Worm (Caenorhabditis elegans): ENCODE results near the gene F25B5.6.

F25B5.6 gene

ce11 chrIII:5917365-5917958, 31.1 kb downstream of the F25B5.6 start (continued):
- no peak for TF ChIP-seq nhr-11 (tag; optimal IDR thresholded peaks at IDR 0.05)
- TF ChIP-seq hlh-4 (tag; optimal IDR thresholded peaks at IDR 0.05): no peak
- no peak for TF ChIP-seq Y116A8C.19 (tag; optimal IDR thresholded peaks at IDR 0.05; ENCODE audit: borderline replicate concordance)
- TF ChIP-seq fkh-4 (tag; optimal IDR thresholded peaks at IDR 0.05; ENCODE audit: borderline replicate concordance): no peak
- peak in 1 of 2 experiments; percentile 34 for TF ChIP-seq lsy-2 (tag; optimal IDR thresholded peaks at IDR 0.05)
- no peak for TF ChIP-seq sptf-1 (tag; optimal IDR thresholded peaks at IDR 0.05)
- no peak for TF ChIP-seq tlp-1 (tag; optimal IDR thresholded peaks at IDR 0.05)
- TF ChIP-seq ztf-11 (tag; optimal IDR thresholded peaks at IDR 0.05): no peak
- no peak for TF ChIP-seq snpc-4 (tag; optimal IDR thresholded peaks at IDR 0.05)
- TF ChIP-seq elt-3 (tag; optimal IDR thresholded peaks at IDR 0.05): no peak
- no peak for TF ChIP-seq C04F5.9 (tag; optimal IDR thresholded peaks at IDR 0.05)
- TF ChIP-seq nhr-84 (tag; optimal IDR thresholded peaks at IDR 0.05): no peak
- no peak for TF ChIP-seq pag-3 (tag; optimal IDR thresholded peaks at IDR 0.05; ENCODE audit: borderline replicate concordance, insufficient read depth)
- TF ChIP-seq isw-1 (GFP tag; IDR thresholded peaks at IDR 0.05): no peak
- TF ChIP-seq lin-13 (GFP tag; optimal IDR thresholded peaks at IDR 0.05): no peak
- peak; percentile 67 for TF ChIP-seq elt-2 (tag; optimal IDR thresholded peaks at IDR 0.05)
- peak; percentile 21 for TF ChIP-seq snu-23 (GFP tag; optimal IDR thresholded peaks at IDR 0.05)
- no peak for TF ChIP-seq sox-4 (tag; optimal IDR thresholded peaks at IDR 0.05)
- no peak for TF ChIP-seq ceh-88 (GFP tag; IDR thresholded peaks at IDR 0.05)
- TF ChIP-seq unc-30 (tag; optimal IDR thresholded peaks at IDR 0.05): no peak
- TF ChIP-seq efl-3 (GFP tag; optimal IDR thresholded peaks at IDR 0.05): no peak
- no peak for TF ChIP-seq fos-1 (tag; optimal IDR thresholded peaks at IDR 0.05)
- TF ChIP-seq ztf-4 (tag; optimal IDR thresholded peaks at IDR 0.05): peak; percentile 11
- TF ChIP-seq unc-86 (tag; optimal IDR thresholded peaks at IDR 0.05): no peak
- peak; percentile 12 for TF ChIP-seq nhr-47 (tag; optimal IDR thresholded peaks at IDR 0.05)
- TF ChIP-seq alr-1 (tag; optimal IDR thresholded peaks at IDR 0.05; ENCODE audit: borderline replicate concordance): no peak
- TF ChIP-seq tbx-2 (tag; optimal IDR thresholded peaks at IDR 0.05): no peak
- TF ChIP-seq nhr-28 (tag; optimal IDR thresholded peaks at IDR 0.05): no peak
- TF ChIP-seq C34B4.2 (tag; optimal IDR thresholded peaks at IDR 0.05): no peak
- TF ChIP-seq irx-1 (tag; optimal IDR thresholded peaks at IDR 0.05): no peak
- TF ChIP-seq unc-130 (tag; optimal IDR thresholded peaks at IDR 0.05): no peak
- no peak for TF ChIP-seq F16B12.6 (tag; optimal IDR thresholded peaks at IDR 0.05)
- no peak for TF ChIP-seq zip-4 (GFP tag; optimal IDR thresholded peaks at IDR 0.05)
- TF ChIP-seq blmp-1 (tag; optimal IDR thresholded peaks at IDR 0.05): no peak
- peak; percentile 43 for TF ChIP-seq ama-1 (optimal IDR thresholded peaks at IDR 0.05)
- TF ChIP-seq egl-27 (tag; optimal IDR thresholded peaks at IDR 0.05): no peak
- TF ChIP-seq mab-9 (GFP tag; IDR thresholded peaks at IDR 0.05): no peak
- no peak for TF ChIP-seq unc-62 (GFP tag; optimal IDR thresholded peaks at IDR 0.05)

ce11 chrIII:5915926-5916325, 32.6 kb downstream of the F25B5.6 start:
- peak; percentile 34 for TF ChIP-seq elt-2 (tag; optimal IDR thresholded peaks at IDR 0.05)
- TF ChIP-seq Y116A8C.19 (tag; optimal IDR thresholded peaks at IDR 0.05; ENCODE audit: borderline replicate concordance): no peak
- TF ChIP-seq efl-1 (optimal IDR thresholded peaks at IDR 0.05): no peak
- peak in 1 of 2 experiments; percentile 55 for TF ChIP-seq efl-1 (GFP tag; optimal IDR thresholded peaks at IDR 0.05 in 1 of 2)
- TF ChIP-seq lin-35 (GFP tag; optimal IDR thresholded peaks at IDR 0.05): peak in 1 of 2 experiments; percentile 31
- no peak for TF ChIP-seq sptf-1 (tag; optimal IDR thresholded peaks at IDR 0.05)
- TF ChIP-seq nhr-28 (tag; optimal IDR thresholded peaks at IDR 0.05): no peak

- TF ChIP-seq fos-1 (tag; optimal IDR thresholded peaks at IDR 0.05) (no peak), dpl-1 (GFP tag; optimal IDR thresholded peaks at IDR 0.05) (no peak), nhr-76 (tag; optimal IDR thresholded peaks at IDR 0.05) (no peak), swsn-7 (tag; optimal IDR thresholded peaks at IDR 0.05) (no peak), elt-2 (tag; optimal IDR thresholded peaks at IDR 0.05) (peak; percentile 14), nhr-12 (tag; optimal IDR thresholded peaks at IDR 0.05) (no peak), nhr-77 (tag; optimal IDR thresholded peaks at IDR 0.05) (no peak), hpl-2 (GFP tag; optimal IDR thresholded peaks at IDR 0.05) (no peak)
Measured at ce11 chrIII:5914717-5915116, 33.8 kb downstream of the F25B5.6 start.
